Fruit fly (Drosophila melanogaster): ENCODE results near the gene elg1.

elg1 gene

dm6 chr3L:16165356-16166168, 33.7 kb downstream of the elg1 start (continued):
- TF ChIP-seq bcd (GFP tag; optimal IDR thresholded peaks at IDR 0.05) (peak; percentile 41), CG14014 (GFP tag; IDR thresholded peaks at IDR 0.05) (peak; percentile 6; the same call in 1 of the 2 replicates), nom (GFP tag; optimal IDR thresholded peaks at IDR 0.05) (peak; percentile 8), eve (GFP tag; optimal IDR thresholded peaks at IDR 0.05) (peak in 1 of 2 experiments; percentile 2), tio (GFP tag; optimal IDR thresholded peaks at IDR 0.05) (peak; percentile 66), D19A (tag; optimal IDR thresholded peaks at IDR 0.05) (no peak), CG4404 (GFP tag; IDR thresholded peaks at IDR 0.05) (peak; percentile 41; the same call in 1 of the 2 replicates), mam (GFP tag; optimal IDR thresholded peaks at IDR 0.05) (peak; percentile 65), D19B (GFP tag; optimal IDR thresholded peaks at IDR 0.05) (peak; percentile 90), CG7963 (GFP tag; IDR thresholded peaks at IDR 0.05; ENCODE audit: partially characterized antibody) (no peak)

DNA sequence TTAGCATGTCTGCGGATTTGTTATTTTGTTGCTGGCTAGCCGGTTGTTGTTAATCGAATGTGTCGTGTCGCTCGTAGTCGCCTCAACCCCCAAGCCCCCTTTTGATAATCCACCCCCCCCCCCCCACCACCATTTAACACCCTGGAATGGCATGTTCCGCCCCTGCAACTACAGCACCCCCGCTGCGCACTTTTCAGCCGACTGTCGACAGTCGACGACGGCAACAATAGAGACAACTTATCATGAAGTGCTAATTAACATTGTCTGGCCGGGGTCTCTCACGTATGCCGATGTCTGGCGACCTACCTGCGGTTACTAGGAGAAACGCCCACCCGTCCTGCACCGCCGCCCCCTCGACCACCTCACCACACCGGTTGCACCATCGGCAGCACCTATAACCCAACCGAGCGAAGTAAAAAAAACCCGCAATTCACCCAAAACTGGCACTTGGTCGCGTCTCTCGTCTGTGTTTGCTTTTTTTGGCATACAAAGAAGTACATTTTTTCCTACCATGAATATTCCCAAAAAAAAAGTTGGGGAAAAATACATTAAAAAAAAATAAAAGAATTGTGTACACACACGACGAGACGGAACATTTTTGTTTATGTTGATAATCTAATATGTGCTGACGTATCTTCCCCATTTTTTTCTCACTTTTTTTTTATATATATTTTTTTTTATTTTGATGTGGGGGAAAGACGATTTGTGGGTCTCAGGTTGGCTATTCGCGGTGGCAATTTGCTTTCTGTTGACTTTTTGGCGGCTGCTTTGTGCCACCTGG, 34.6 kb downstream of the elg1 start:
- TF ChIP-seq lola (GFP tag; optimal IDR thresholded peaks at IDR 0.05) = no peak
- no peak for TF ChIP-seq Nf-YC (tag; optimal IDR thresholded peaks at IDR 0.05)
- 0 out of 2 replicates have a peak, but pooled peaks have one; percentile 23 for TF ChIP-seq toy (GFP tag; IDR thresholded peaks at IDR 0.05)
- TF ChIP-seq Rx (GFP tag; IDR thresholded peaks at IDR 0.05) = no peak
- peak; percentile 45 for TF ChIP-seq cwo (GFP tag; optimal IDR thresholded peaks at IDR 0.05)
- no peak for TF ChIP-seq tin (GFP tag; optimal IDR thresholded peaks at IDR 0.05)
- TF ChIP-seq z (GFP tag; IDR thresholded peaks at IDR 0.05) = no peak
- peak; percentile 21; the same call in 1 of the 2 replicates for TF ChIP-seq vvl (GFP tag; IDR thresholded peaks at IDR 0.05)
- peak; percentile 62; the same call in 2 of the 3 replicates for TF ChIP-seq otp (GFP tag; IDR thresholded peaks at IDR 0.05)
- no peak for TF ChIP-seq CG15479 (GFP tag; optimal IDR thresholded peaks at IDR 0.05)
- TF ChIP-seq CG10543 (GFP tag; optimal IDR thresholded peaks at IDR 0.05) = peak; percentile 54
- no peak for TF ChIP-seq sisA (GFP tag; IDR thresholded peaks at IDR 0.05)
- no peak for TF ChIP-seq Fer2 (tag; optimal IDR thresholded peaks at IDR 0.05)
- TF ChIP-seq CG32772 (GFP tag; IDR thresholded peaks at IDR 0.05) = peak; percentile 19; the same call in 1 of the 2 replicates
- no peak for TF ChIP-seq tgo (GFP tag; IDR thresholded peaks at IDR 0.05)
- TF ChIP-seq Fer3 (tag; optimal IDR thresholded peaks at IDR 0.05) = no peak
- no peak for TF ChIP-seq sc (optimal IDR thresholded peaks at IDR 0.05)
- TF ChIP-seq sc (GFP tag; optimal IDR thresholded peaks at IDR 0.05) = no peak
- no peak for TF ChIP-seq CG10267 (tag; optimal IDR thresholded peaks at IDR 0.05)
- 0 out of 3 replicates have a peak, but pooled peaks have one; percentile 29 for TF ChIP-seq CG6175 (GFP tag; IDR thresholded peaks at IDR 0.05)
- TF ChIP-seq sd (tag; optimal IDR thresholded peaks at IDR 0.05) = peak; percentile 27
- TF ChIP-seq sna (GFP tag; IDR thresholded peaks at IDR 0.05; ENCODE audit: partially characterized antibody) = 0 out of 2 replicates have a peak, but pooled peaks have one; percentile 37
- TF ChIP-seq BtbVII (GFP tag; optimal IDR thresholded peaks at IDR 0.05) = peak; percentile 1
- no peak for TF ChIP-seq CG17568 (GFP tag; optimal IDR thresholded peaks at IDR 0.05)
- TF ChIP-seq CG6813 (GFP tag; optimal IDR thresholded peaks at IDR 0.05) = peak; percentile 2
- TF ChIP-seq mirr (GFP tag; optimal IDR thresholded peaks at IDR 0.05) = no peak
- no peak for TF ChIP-seq Sry-β (GFP tag; optimal IDR thresholded peaks at IDR 0.05)
- no peak for TF ChIP-seq tll (GFP tag; optimal IDR thresholded peaks at IDR 0.05)
- no peak for TF ChIP-seq tx (GFP tag; optimal IDR thresholded peaks at IDR 0.05)
- TF ChIP-seq ATbp (GFP tag; optimal IDR thresholded peaks at IDR 0.05) = peak; percentile 30
- no peak for TF ChIP-seq CG12299 (tag; optimal IDR thresholded peaks at IDR 0.05)
- peak; percentile 31 for TF ChIP-seq CG17359 (tag; optimal IDR thresholded peaks at IDR 0.05)
- no peak for TF ChIP-seq Adf1 (GFP tag; IDR thresholded peaks at IDR 0.05)
- no peak for TF ChIP-seq CG1602 (GFP tag; optimal IDR thresholded peaks at IDR 0.05)
- TF ChIP-seq B-H2 (GFP tag; optimal IDR thresholded peaks at IDR 0.05) = no peak
